Worm (Caenorhabditis elegans): ENCODE data around the gene ttr-46.

Gene ttr-46

ce11 chrV:9970119-9970518 lies 19.1 kb downstream of the ttr-46 start:
- no peak for TF ChIP-seq W03F9.2 (tag; optimal IDR thresholded peaks at IDR 0.05)
- TF ChIP-seq him-1 (tag; optimal IDR thresholded peaks at IDR 0.05) = peak; percentile 94
- peak; percentile 70 for TF ChIP-seq dao-5 (tag; optimal IDR thresholded peaks at IDR 0.05)

ce11 chrV:9974264-9974663 lies 23.2 kb downstream of the ttr-46 start:
- TF ChIP-seq him-1 (tag; optimal IDR thresholded peaks at IDR 0.05) = peak; percentile 54
- no peak for TF ChIP-seq dao-5 (tag; optimal IDR thresholded peaks at IDR 0.05)
- TF ChIP-seq W03F9.2 (tag; optimal IDR thresholded peaks at IDR 0.05) = no peak

ce11 chrV:9976138-9976537 lies 25.1 kb downstream of the ttr-46 start, which contains the start of gene unc-41:
TSS of gene unc-41 (minus strand) at chrV:9976238.
- TF ChIP-seq dao-5 (tag; optimal IDR thresholded peaks at IDR 0.05) (no peak), him-1 (tag; optimal IDR thresholded peaks at IDR 0.05) (no peak), W03F9.2 (tag; optimal IDR thresholded peaks at IDR 0.05) (no peak)

ce11 chrV:9977211-9977610 lies 26.2 kb downstream of the ttr-46 start:
- TF ChIP-seq W03F9.2 (tag; optimal IDR thresholded peaks at IDR 0.05) (no peak), dao-5 (tag; optimal IDR thresholded peaks at IDR 0.05) (no peak), him-1 (tag; optimal IDR thresholded peaks at IDR 0.05) (no peak)

ce11 chrV:9978425-9978824 lies 27.4 kb downstream of the ttr-46 start:
- TF ChIP-seq dao-5 (tag; optimal IDR thresholded peaks at IDR 0.05) (no peak), him-1 (tag; optimal IDR thresholded peaks at IDR 0.05) (peak; percentile 33)

ce11 chrV:9980731-9981483 lies 29.9 kb downstream of the ttr-46 start, which contains the start of the genes ruvb-1 and tofu-1:
TSS of gene ruvb-1 (minus strand) at chrV:9980802.
TSS of gene tofu-1 (plus strand) at chrV:9981147.
- peak; percentile 29 for TF ChIP-seq W03F9.2 (tag; optimal IDR thresholded peaks at IDR 0.05)

ce11 chrV:9982568-9982967 lies 31.5 kb downstream of the ttr-46 start, which contains the start of gene C27H6.9:
TSS of gene C27H6.9 (plus strand) at chrV:9982868.
- TF ChIP-seq him-1 (tag; optimal IDR thresholded peaks at IDR 0.05) (no peak), dao-5 (tag; optimal IDR thresholded peaks at IDR 0.05) (no peak), W03F9.2 (tag; optimal IDR thresholded peaks at IDR 0.05) (no peak)

- TF ChIP-seq W03F9.2 (tag; optimal IDR thresholded peaks at IDR 0.05) (no peak), dao-5 (tag; optimal IDR thresholded peaks at IDR 0.05) (no peak), him-1 (tag; optimal IDR thresholded peaks at IDR 0.05) (no peak)
Observed at ce11 chrV:9983529-9983928, 32.5 kb downstream of the ttr-46 start.

- TF ChIP-seq him-1 (tag; optimal IDR thresholded peaks at IDR 0.05) = no peak
- no peak for TF ChIP-seq dao-5 (tag; optimal IDR thresholded peaks at IDR 0.05)
- TF ChIP-seq W03F9.2 (tag; optimal IDR thresholded peaks at IDR 0.05) = no peak
Observed at ce11 chrV:9984821-9985220, 33.8 kb downstream of the ttr-46 start.

- TF ChIP-seq dao-5 (tag; optimal IDR thresholded peaks at IDR 0.05) (no peak), W03F9.2 (tag; optimal IDR thresholded peaks at IDR 0.05) (no peak)
Observed at ce11 chrV:9985227-9985864, 34.3 kb downstream of the ttr-46 start.

- TF ChIP-seq W03F9.2 (tag; optimal IDR thresholded peaks at IDR 0.05) (no peak), him-1 (tag; optimal IDR thresholded peaks at IDR 0.05) (no peak), dao-5 (tag; optimal IDR thresholded peaks at IDR 0.05) (no peak)
Observed at ce11 chrV:9986177-9986576, 35.1 kb downstream of the ttr-46 start, which contains the start of gene rmd-2. TSS of gene rmd-2 (minus strand) at chrV:9986277.

- TF ChIP-seq him-1 (tag; optimal IDR thresholded peaks at IDR 0.05) = no peak
- no peak for TF ChIP-seq dao-5 (tag; optimal IDR thresholded peaks at IDR 0.05)
- no peak for TF ChIP-seq W03F9.2 (tag; optimal IDR thresholded peaks at IDR 0.05)
Observed at ce11 chrV:9987688-9988087, 36.7 kb downstream of the ttr-46 start, which contains the start of gene C27H6.8. TSS of gene C27H6.8 (minus strand) at chrV:9987788.

- no peak for TF ChIP-seq dao-5 (tag; optimal IDR thresholded peaks at IDR 0.05)
- no peak for TF ChIP-seq W03F9.2 (tag; optimal IDR thresholded peaks at IDR 0.05)
- TF ChIP-seq him-1 (tag; optimal IDR thresholded peaks at IDR 0.05) = no peak
Observed at ce11 chrV:9991610-9992009, 40.6 kb downstream of the ttr-46 start, which contains the start of the genes rde-1 and trpp-6. TSS of gene rde-1 (minus strand) at chrV:9991642. TSS of gene trpp-6 (plus strand) at chrV:9991895.

- TF ChIP-seq him-1 (tag; optimal IDR thresholded peaks at IDR 0.05) (no peak), dao-5 (tag; optimal IDR thresholded peaks at IDR 0.05) (no peak), W03F9.2 (tag; optimal IDR thresholded peaks at IDR 0.05) (no peak)
Observed at ce11 chrV:9995791-9996190, 44.8 kb downstream of the ttr-46 start, which contains the start of gene K08H10.6. TSS of gene K08H10.6 (minus strand) at chrV:9995891.
